Worm (Caenorhabditis elegans): Measurements from ENCODE around the gene C50F4.6.

C50F4.6 gene

ce11 chrV:9516280-9516679 lies 29.6 kb upstream of the C50F4.6 start (continued):
- TF ChIP-seq dsc-1 (tag; optimal IDR thresholded peaks at IDR 0.05) (no peak), F16B12.6 (tag; optimal IDR thresholded peaks at IDR 0.05) (no peak), ceh-82 (tag; optimal IDR thresholded peaks at IDR 0.05) (no peak), zip-4 (GFP tag; optimal IDR thresholded peaks at IDR 0.05) (no peak), efl-1 (optimal IDR thresholded peaks at IDR 0.05) (peak in 1 of 2 experiments; percentile 21), efl-1 (GFP tag; optimal IDR thresholded peaks at IDR 0.05 in 1 of 2) (peak in 1 of 2 experiments; percentile 90), fkh-8 (tag; optimal IDR thresholded peaks at IDR 0.05) (no peak), vab-15 (tag; optimal IDR thresholded peaks at IDR 0.05) (peak; percentile 23), pqm-1 (tag; optimal IDR thresholded peaks at IDR 0.05) (no peak), ceh-90 (tag; optimal IDR thresholded peaks at IDR 0.05) (no peak), ceh-88 (GFP tag; IDR thresholded peaks at IDR 0.05) (0 out of 2 replicates have a peak, but pooled peaks have one; percentile 35), snpc-4 (tag; optimal IDR thresholded peaks at IDR 0.05) (no peak), dpl-1 (GFP tag; optimal IDR thresholded peaks at IDR 0.05) (peak in 1 of 3 experiments; percentile 58), efl-3 (GFP tag; optimal IDR thresholded peaks at IDR 0.05) (no peak), nhr-237 (tag; optimal IDR thresholded peaks at IDR 0.05) (no peak), ztf-4 (tag; optimal IDR thresholded peaks at IDR 0.05) (no peak), nhr-76 (tag; optimal IDR thresholded peaks at IDR 0.05) (no peak), nhr-85 (tag) (peak; percentile 97), mep-1 (tag; optimal IDR thresholded peaks at IDR 0.05) (peak; percentile 56), pax-3 (tag; optimal IDR thresholded peaks at IDR 0.05) (no peak), elt-2 (tag; optimal IDR thresholded peaks at IDR 0.05) (peak; percentile 78), nhr-77 (tag; optimal IDR thresholded peaks at IDR 0.05) (no peak), lin-39 (tag; optimal IDR thresholded peaks at IDR 0.05) (no peak), egl-13 (tag; optimal IDR thresholded peaks at IDR 0.05) (no peak), hlh-17 (GFP tag; optimal IDR thresholded peaks at IDR 0.05; ENCODE audit: borderline replicate concordance) (no peak), swsn-7 (tag; optimal IDR thresholded peaks at IDR 0.05) (no peak), unc-130 (tag; optimal IDR thresholded peaks at IDR 0.05) (peak; percentile 93), ets-5 (GFP tag; IDR thresholded peaks at IDR 0.05) (no peak), lin-15B (tag; optimal IDR thresholded peaks at IDR 0.05) (no peak), aha-1 (tag; optimal IDR thresholded peaks at IDR 0.05) (no peak), lin-35 (GFP tag; optimal IDR thresholded peaks at IDR 0.05) (peak in 1 of 2 experiments; percentile 86), fkh-4 (tag; optimal IDR thresholded peaks at IDR 0.05; ENCODE audit: borderline replicate concordance) (no peak), unc-98 (GFP tag; IDR thresholded peaks at IDR 0.05) (no peak), skn-1 (tag; optimal IDR thresholded peaks at IDR 0.05) (no peak), zag-1 (tag; optimal IDR thresholded peaks at IDR 0.05) (no peak), C34B4.2 (tag; optimal IDR thresholded peaks at IDR 0.05) (no peak), nhr-47 (tag; optimal IDR thresholded peaks at IDR 0.05) (peak; percentile 69), nhr-71 (tag; optimal IDR thresholded peaks at IDR 0.05) (peak; percentile 89)

ce11 chrV:9518832-9519231 lies 27.1 kb upstream of the C50F4.6 start, which contains the start of gene C50F4.8:
Gene C50F4.8, minus strand, starts transcription at chrV:9518859.
- TF ChIP-seq ceh-88 (GFP tag; IDR thresholded peaks at IDR 0.05) (no peak), nhr-85 (tag) (peak; percentile 67), blmp-1 (tag; optimal IDR thresholded peaks at IDR 0.05) (peak; percentile 89), elt-3 (tag; optimal IDR thresholded peaks at IDR 0.05) (peak in 1 of 6 experiments; percentile 49), mef-2 (tag; optimal IDR thresholded peaks at IDR 0.05) (no peak), lin-14 (GFP tag; optimal IDR thresholded peaks at IDR 0.05) (peak; percentile 2)

ce11 chrV:9521697-9522096 lies 24.2 kb upstream of the C50F4.6 start:
- no peak for TF ChIP-seq egl-27 (tag; optimal IDR thresholded peaks at IDR 0.05)
- no peak for TF ChIP-seq efl-1 (optimal IDR thresholded peaks at IDR 0.05)
- TF ChIP-seq efl-1 (GFP tag; optimal IDR thresholded peaks at IDR 0.05 in 1 of 2) = peak in 1 of 2 experiments; percentile 52

All from whole organism, L1 larva.